Fruit fly (Drosophila melanogaster): ENCODE results near the gene RhoGAP19D.

RhoGAP19D gene

dm6 chrX:20485880-20486279 lies 24.6 kb downstream of the RhoGAP19D start, which contains the start of gene CG15461:
Gene CG15461, plus strand, starts transcription at chrX:20486180.
- no peak for TF ChIP-seq tai (GFP tag; optimal IDR thresholded peaks at IDR 0.05)
- TF ChIP-seq brk (GFP tag; optimal IDR thresholded peaks at IDR 0.05) = no peak
- TF ChIP-seq dsf (GFP tag; optimal IDR thresholded peaks at IDR 0.05; ENCODE audit: borderline replicate concordance) = no peak

dm6 chrX:20482790-20483564 lies 27.5 kb downstream of the RhoGAP19D start:
- TF ChIP-seq sage (GFP tag; optimal IDR thresholded peaks at IDR 0.05) = no peak
- peak; percentile 20 for TF ChIP-seq ey (GFP tag; optimal IDR thresholded peaks at IDR 0.05)
- TF ChIP-seq CG32264 (GFP tag; optimal IDR thresholded peaks at IDR 0.05) = no peak
- no peak for TF ChIP-seq CG9705 (GFP tag; optimal IDR thresholded peaks at IDR 0.05)
- no peak for TF ChIP-seq usp (GFP tag; optimal IDR thresholded peaks at IDR 0.05)
- TF ChIP-seq Jra (GFP tag; optimal IDR thresholded peaks at IDR 0.05) = no peak
- TF ChIP-seq woc (GFP tag; optimal IDR thresholded peaks at IDR 0.05) = no peak
- TF ChIP-seq Abd-B (GFP tag; optimal IDR thresholded peaks at IDR 0.05) = no peak
- TF ChIP-seq Sp1 (GFP tag; optimal IDR thresholded peaks at IDR 0.05) = no peak
- TF ChIP-seq HLH106 (tag; optimal IDR thresholded peaks at IDR 0.05) = peak; percentile 59
- TF ChIP-seq h (GFP tag; optimal IDR thresholded peaks at IDR 0.05) = no peak
- no peak for TF ChIP-seq brk (GFP tag; optimal IDR thresholded peaks at IDR 0.05)
- TF ChIP-seq Vsx2 (GFP tag; optimal IDR thresholded peaks at IDR 0.05; ENCODE audit: partially characterized antibody) = no peak
- TF ChIP-seq jim (GFP tag; optimal IDR thresholded peaks at IDR 0.05) = no peak
- no peak for TF ChIP-seq dsf (GFP tag; optimal IDR thresholded peaks at IDR 0.05; ENCODE audit: borderline replicate concordance)
- TF ChIP-seq N (GFP tag; optimal IDR thresholded peaks at IDR 0.05) = no peak
- no peak for TF ChIP-seq Dif (GFP tag; optimal IDR thresholded peaks at IDR 0.05; ENCODE audit: partially characterized antibody)
- TF ChIP-seq Dfd (GFP tag; optimal IDR thresholded peaks at IDR 0.05) = no peak
- TF ChIP-seq pan (optimal IDR thresholded peaks at IDR 0.05) = no peak
- no peak for TF ChIP-seq sv (GFP tag; optimal IDR thresholded peaks at IDR 0.05)
- TF ChIP-seq CrebA (GFP tag; optimal IDR thresholded peaks at IDR 0.05; ENCODE audit: borderline replicate concordance) = no peak
- TF ChIP-seq Myc (optimal IDR thresholded peaks at IDR 0.05) = no peak
- TF ChIP-seq dmrt93B (GFP tag; optimal IDR thresholded peaks at IDR 0.05) = peak; percentile 0
- no peak for TF ChIP-seq rgr (GFP tag; optimal IDR thresholded peaks at IDR 0.05)
- TF ChIP-seq br (GFP tag; optimal IDR thresholded peaks at IDR 0.05) = peak; percentile 4
- TF ChIP-seq Hr78 (GFP tag; optimal IDR thresholded peaks at IDR 0.05) = no peak
- peak in 1 of 2 experiments; percentile 26 for TF ChIP-seq foxo (GFP tag; optimal IDR thresholded peaks at IDR 0.05)

- TF ChIP-seq psq (GFP tag; optimal IDR thresholded peaks at IDR 0.05) (peak; percentile 6), brk (GFP tag; optimal IDR thresholded peaks at IDR 0.05) (peak; percentile 10), Myc (optimal IDR thresholded peaks at IDR 0.05) (no peak), lola (GFP tag; optimal IDR thresholded peaks at IDR 0.05) (no peak), usp (GFP tag; optimal IDR thresholded peaks at IDR 0.05) (no peak), Abd-B (GFP tag; optimal IDR thresholded peaks at IDR 0.05) (no peak), GATAd (GFP tag; optimal IDR thresholded peaks at IDR 0.05) (no peak), dl (GFP tag; optimal IDR thresholded peaks at IDR 0.05; ENCODE audit: insufficient read depth in 1 of 2, partially characterized antibody in 2 of 2) (no peak), rgr (GFP tag; optimal IDR thresholded peaks at IDR 0.05) (peak; percentile 18), foxo (GFP tag; optimal IDR thresholded peaks at IDR 0.05) (no peak), HLH106 (tag; optimal IDR thresholded peaks at IDR 0.05) (no peak), sage (GFP tag; optimal IDR thresholded peaks at IDR 0.05) (no peak), br (GFP tag; optimal IDR thresholded peaks at IDR 0.05) (peak; percentile 33), dsf (GFP tag; optimal IDR thresholded peaks at IDR 0.05; ENCODE audit: borderline replicate concordance) (no peak), Jra (GFP tag; optimal IDR thresholded peaks at IDR 0.05) (no peak), Vsx2 (GFP tag; optimal IDR thresholded peaks at IDR 0.05; ENCODE audit: partially characterized antibody) (no peak), Rel (GFP tag; optimal IDR thresholded peaks at IDR 0.05) (no peak), Rel (tag; optimal IDR thresholded peaks at IDR 0.05) (peak; percentile 45), ey (GFP tag; optimal IDR thresholded peaks at IDR 0.05) (no peak), dmrt93B (GFP tag; optimal IDR thresholded peaks at IDR 0.05) (no peak), h (GFP tag; optimal IDR thresholded peaks at IDR 0.05) (peak; percentile 36), Hnf4 (GFP tag; optimal IDR thresholded peaks at IDR 0.05) (peak; percentile 3), Sp1 (GFP tag; optimal IDR thresholded peaks at IDR 0.05) (peak; percentile 38), Mio (GFP tag; optimal IDR thresholded peaks at IDR 0.05) (no peak), CG32264 (GFP tag; optimal IDR thresholded peaks at IDR 0.05) (no peak), fru (GFP tag; optimal IDR thresholded peaks at IDR 0.05) (peak; percentile 59), jim (GFP tag; optimal IDR thresholded peaks at IDR 0.05) (no peak)
Measured at dm6 chrX:20481404-20481803, 29.1 kb downstream of the RhoGAP19D start.

Data from whole organism, wandering third instar larva.